Worm (Caenorhabditis elegans): ENCODE measurements around the gene F20B6.5.
"Not testable (repeated sequence)": the region's sequence is repeated elsewhere in the genome, so short reads cannot be mapped to it uniquely, and the experiment has no call there.

F20B6.5 gene

DNA sequence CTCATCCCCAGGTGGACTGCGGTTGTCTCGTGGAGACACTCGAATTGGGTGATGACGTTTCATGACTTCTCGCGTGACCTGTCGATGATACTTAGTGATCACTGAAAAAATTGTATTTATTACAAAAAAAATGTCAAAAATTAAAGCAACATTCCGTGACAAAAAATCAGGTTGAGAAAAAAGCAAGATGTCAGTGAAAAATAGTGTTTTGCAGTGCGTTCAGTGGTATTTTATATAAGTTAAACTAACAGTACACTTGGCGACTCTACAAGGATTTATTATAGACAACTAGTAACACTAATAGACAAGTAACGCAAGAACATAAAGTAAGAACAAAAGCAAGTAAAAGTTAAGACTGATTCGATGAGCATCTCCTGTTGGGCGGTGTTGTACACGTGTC, at the start of gene F20B6.5:
Gene F20B6.5, minus strand, starts transcription at position 101 of the 400 bp plus-strand sequence.
- TF ChIP-seq che-1 (tag; optimal IDR thresholded peaks at IDR 0.05); ama-1 (optimal IDR thresholded peaks at IDR 0.05); pqm-1 (tag; optimal IDR thresholded peaks at IDR 0.05): not testable (repeated sequence)

DNA sequence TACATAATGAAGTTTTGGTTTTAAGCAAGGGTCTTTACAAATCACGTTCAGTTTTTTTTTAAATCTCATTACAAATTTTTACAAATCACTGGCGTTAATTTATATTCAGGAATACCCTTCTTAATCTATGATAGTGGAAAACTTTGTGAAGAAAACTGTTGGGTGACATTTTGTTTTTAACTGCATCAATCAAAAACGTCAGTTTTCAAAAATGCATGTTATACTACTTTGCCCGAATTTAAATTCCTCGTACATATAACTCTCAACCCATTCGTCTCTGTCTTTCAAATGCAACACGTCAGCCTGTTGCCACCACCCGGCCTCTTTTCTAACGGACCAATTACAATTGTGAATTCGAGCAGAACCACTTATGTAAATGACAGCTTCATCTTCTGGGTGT, 49.2 kb upstream of the F20B6.5 start, which contains the start of gene hlh-13:
Gene hlh-13, plus strand, starts transcription at position 301 of the 400 bp plus-strand sequence.
- no peak for TF ChIP-seq syd-9 (tag; optimal IDR thresholded peaks at IDR 0.05)
- no peak for TF ChIP-seq nfya-1 (tag; optimal IDR thresholded peaks at IDR 0.05)
- TF ChIP-seq unc-3 (GFP tag; conservative IDR thresholded peaks at IDR 0.05): no peak
- TF ChIP-seq unc-3 (tag; optimal IDR thresholded peaks at IDR 0.05): no peak
- no peak for TF ChIP-seq npax-4 (tag; optimal IDR thresholded peaks at IDR 0.05)
- TF ChIP-seq dmd-4 (tag; optimal IDR thresholded peaks at IDR 0.05; ENCODE audit: borderline replicate concordance): no peak
- no peak for TF ChIP-seq Y22D7AL.16 (tag; optimal IDR thresholded peaks at IDR 0.05)
- no peak for TF ChIP-seq fkh-10 (GFP tag; optimal IDR thresholded peaks at IDR 0.05)
- TF ChIP-seq unc-42 (tag; optimal IDR thresholded peaks at IDR 0.05): no peak
- no peak for TF ChIP-seq hlh-8 (tag; optimal IDR thresholded peaks at IDR 0.05)
- TF ChIP-seq ceh-48 (tag; optimal IDR thresholded peaks at IDR 0.05): no peak

DNA sequence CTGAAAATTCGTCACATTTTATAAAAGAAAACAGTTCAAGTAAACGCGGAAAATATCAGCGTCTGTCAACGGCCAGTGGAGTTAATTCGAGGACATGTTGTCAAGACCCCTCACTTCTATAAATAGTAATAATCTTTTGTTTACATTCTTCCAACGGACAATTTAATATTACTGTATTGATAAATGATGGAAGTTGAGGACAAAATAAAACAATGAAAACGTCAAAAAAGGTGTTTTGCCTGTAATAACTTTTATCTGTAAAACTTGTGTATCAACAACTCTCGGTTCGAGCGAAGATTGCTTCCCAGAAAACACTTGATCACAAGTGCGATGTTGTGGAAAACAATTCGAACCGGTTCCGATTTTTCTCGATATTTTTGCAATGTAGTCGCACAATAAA, 48.7 kb upstream of the F20B6.5 start:
- no peak for TF ChIP-seq ceh-22 (tag; optimal IDR thresholded peaks at IDR 0.05)
- TF ChIP-seq tbx-2 (tag; optimal IDR thresholded peaks at IDR 0.05): no peak
- no peak for TF ChIP-seq gmeb-2 (tag; optimal IDR thresholded peaks at IDR 0.05)
- TF ChIP-seq elt-4 (tag; optimal IDR thresholded peaks at IDR 0.05): no peak
- no peak for TF ChIP-seq fkh-6 (tag; optimal IDR thresholded peaks at IDR 0.05)
- no peak for TF ChIP-seq ets-4 (tag; optimal IDR thresholded peaks at IDR 0.05)
- TF ChIP-seq ahr-1 (tag; optimal IDR thresholded peaks at IDR 0.05): no peak
- TF ChIP-seq sdc-2 (tag; optimal IDR thresholded peaks at IDR 0.05): no peak
- no peak for TF ChIP-seq syd-9 (tag; optimal IDR thresholded peaks at IDR 0.05)
- TF ChIP-seq ceh-24 (tag; optimal IDR thresholded peaks at IDR 0.05): no peak
- TF ChIP-seq ztf-16 (tag; optimal IDR thresholded peaks at IDR 0.05): no peak
- TF ChIP-seq F13H6.1 (tag; optimal IDR thresholded peaks at IDR 0.05): no peak
- no peak for TF ChIP-seq ceh-6 (GFP tag; optimal IDR thresholded peaks at IDR 0.05)
- TF ChIP-seq npax-4 (tag; optimal IDR thresholded peaks at IDR 0.05): no peak
- TF ChIP-seq nhr-232 (tag; optimal IDR thresholded peaks at IDR 0.05): no peak
- no peak for TF ChIP-seq unc-55 (GFP tag; optimal IDR thresholded peaks at IDR 0.05)
- TF ChIP-seq sox-4 (tag; optimal IDR thresholded peaks at IDR 0.05): no peak
- TF ChIP-seq ref-2 (tag; optimal IDR thresholded peaks at IDR 0.05): no peak
- no peak for TF ChIP-seq ceh-31 (tag; optimal IDR thresholded peaks at IDR 0.05)
- TF ChIP-seq ceh-34 (tag; optimal IDR thresholded peaks at IDR 0.05): no peak

DNA sequence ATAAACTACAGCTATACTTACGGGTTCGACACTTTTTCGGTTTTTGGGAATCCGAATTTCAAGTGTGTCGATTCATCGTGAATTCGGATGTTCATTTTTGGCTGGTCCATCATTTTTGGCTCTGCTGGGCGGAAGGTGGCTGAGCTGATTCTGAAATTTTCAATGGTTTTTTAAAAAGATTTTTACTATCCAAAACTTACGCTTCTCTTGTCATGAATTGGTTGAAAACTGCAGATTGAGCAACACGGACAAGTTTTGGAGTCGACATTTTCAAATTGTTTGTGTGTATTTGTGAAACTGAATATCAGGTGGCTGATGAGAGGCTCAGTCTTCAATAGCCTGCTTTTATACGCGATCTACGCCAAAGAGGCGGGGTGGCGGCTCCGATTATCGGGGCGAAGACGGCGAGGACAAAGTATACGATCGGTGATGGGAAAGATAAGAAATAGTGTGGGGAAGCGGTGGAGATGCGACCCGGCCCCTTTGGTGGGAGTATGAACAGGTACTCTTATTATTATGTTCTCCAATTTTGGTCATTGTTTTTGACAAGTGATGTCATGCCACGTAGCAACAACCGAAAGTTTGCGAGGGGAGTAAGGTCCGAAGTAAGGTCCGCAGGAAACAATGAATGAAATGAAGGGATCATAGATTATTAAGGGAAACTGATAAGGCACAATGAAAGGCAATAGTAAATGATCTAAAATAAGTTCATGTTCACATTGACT, 47.3 kb upstream of the F20B6.5 start, which contains the start of gene F48D6.4:
Gene F48D6.4, minus strand, starts transcription at position 346 of the 725 bp plus-strand sequence.
- no peak for TF ChIP-seq nhr-11 (tag; optimal IDR thresholded peaks at IDR 0.05)
- TF ChIP-seq ama-1 (optimal IDR thresholded peaks at IDR 0.05): no peak
- TF ChIP-seq npax-4 (tag; optimal IDR thresholded peaks at IDR 0.05): no peak
- TF ChIP-seq C08G9.2 (tag; optimal IDR thresholded peaks at IDR 0.05): no peak
- TF ChIP-seq elt-2 (tag; optimal IDR thresholded peaks at IDR 0.05): peak; percentile 55

DNA sequence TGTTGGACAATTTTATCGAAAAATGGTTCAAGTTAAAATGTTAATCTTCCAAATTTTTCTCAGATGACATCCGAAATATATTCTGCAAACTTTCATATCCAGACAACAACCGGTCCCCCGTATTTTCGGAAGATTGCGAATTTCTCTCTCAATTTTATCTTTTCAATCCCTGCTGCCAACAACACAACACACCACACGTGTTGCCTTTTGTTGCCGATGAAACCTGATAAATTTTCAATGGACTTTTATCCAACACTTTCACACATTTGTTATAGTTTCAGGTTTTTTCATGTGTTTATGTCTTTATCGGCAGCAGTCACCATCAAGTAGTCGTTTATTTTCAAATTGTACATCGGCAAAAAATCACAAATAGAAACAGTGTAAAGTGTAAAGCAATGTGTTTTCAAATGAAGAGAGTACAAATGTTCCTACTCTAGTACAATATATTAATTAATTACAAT, 46.5 kb upstream of the F20B6.5 start:
- TF ChIP-seq ceh-34 (tag; optimal IDR thresholded peaks at IDR 0.05) (no peak), tbx-2 (tag; optimal IDR thresholded peaks at IDR 0.05) (no peak), pag-3 (tag; optimal IDR thresholded peaks at IDR 0.05; ENCODE audit: borderline replicate concordance) (no peak), lim-6 (tag; optimal IDR thresholded peaks at IDR 0.05) (no peak), zip-5 (tag; optimal IDR thresholded peaks at IDR 0.05) (no peak), mec-3 (tag; optimal IDR thresholded peaks at IDR 0.05; ENCODE audit: borderline replicate concordance) (no peak), ceh-14 (tag; optimal IDR thresholded peaks at IDR 0.05) (no peak), sox-2 (GFP tag; IDR thresholded peaks at IDR 0.05) (no peak), pax-1 (tag; optimal IDR thresholded peaks at IDR 0.05) (no peak), unc-42 (tag; optimal IDR thresholded peaks at IDR 0.05) (no peak), K09A11.1 (tag; optimal IDR thresholded peaks at IDR 0.05; ENCODE audit: insufficient read depth) (no peak), ama-1 (optimal IDR thresholded peaks at IDR 0.05) (no peak), hlh-30 (tag; optimal IDR thresholded peaks at IDR 0.05; ENCODE audit: insufficient read depth) (no peak), elt-4 (tag; optimal IDR thresholded peaks at IDR 0.05) (no peak), Y22D7AL.16 (tag; optimal IDR thresholded peaks at IDR 0.05) (no peak), hlh-13 (GFP tag; optimal IDR thresholded peaks at IDR 0.05) (no peak), pros-1 (tag; optimal IDR thresholded peaks at IDR 0.05) (no peak)

All from whole organism, late embryonic.